Fruit fly (Drosophila melanogaster) whole organism, embryonic: ENCODE results near the gene FASN2.

ENCODE experiments used
- CG11456 ChIP-seq: fragments of 200-800 bp; sonication (Bioruptor generic); IDR thresholded peaks from 3 replicates; pipeline ENCODE4 v1.3.6; 2022; ENCODE audit warnings: missing biosample characterization, missing genetic modification characterization
- Dad ChIP-seq: fragments of 200-800 bp; sonication (Bioruptor generic); optimal IDR thresholded peaks from 3 replicates; lab custom pipeline; 2016; ENCODE audit warnings: missing biosample characterization, missing genetic modification characterization
- E2f1 ChIP-seq: fragments of 200-800 bp; sonication (Bioruptor generic); IDR thresholded peaks from 2 replicates; pipeline ENCODE4 v1.3.6; 2022; ENCODE audit warnings: missing biosample characterization, missing genetic modification characterization
- kay ChIP-seq: fragments of 200-800 bp; sonication (Bioruptor generic); optimal IDR thresholded peaks from 2 replicates; lab custom pipeline; 2016; ENCODE audit warnings: missing biosample characterization, missing genetic modification characterization

dm6 chr2L:3000517-3000934 is 43.2 kb upstream of the FASN2 start:
- no peak for TF ChIP-seq E2f1 (GFP tag; lab: Robert Waterston, UW)
- TF ChIP-seq Dad (GFP tag; lab: Kevin White, UChicago) = no peak
- no peak for TF ChIP-seq CG11456
- TF ChIP-seq kay (GFP tag; lab: Kevin White, UChicago) = no peak
